Worm (Caenorhabditis elegans): Measurements from ENCODE around the gene T23G4.2.

DNA sequence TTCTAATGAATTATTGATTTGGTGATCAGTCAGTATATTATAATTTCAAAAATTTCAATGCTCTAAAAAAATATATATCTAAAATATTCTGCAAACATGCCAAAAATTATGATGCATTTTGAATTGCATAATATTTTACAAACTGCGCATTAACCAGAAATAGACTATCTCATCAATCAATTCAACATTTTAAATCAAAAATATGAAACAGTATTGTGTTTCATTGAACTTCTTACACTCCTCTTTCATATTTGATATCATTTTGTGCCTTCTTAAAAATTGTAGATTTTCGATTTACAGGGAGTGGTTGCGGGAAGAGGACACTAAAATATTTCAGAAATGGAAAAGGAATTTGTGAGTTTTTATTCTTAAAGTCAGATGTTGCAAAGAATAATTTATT, 37.3 kb upstream of the T23G4.2 start, which contains the start of gene ent-4:
- TF ChIP-seq rnt-1 (tag; optimal IDR thresholded peaks at IDR 0.05): no peak
- TF ChIP-seq efl-1 (optimal IDR thresholded peaks at IDR 0.05): no peak
- no peak for TF ChIP-seq efl-1 (GFP tag; optimal IDR thresholded peaks at IDR 0.05 in 1 of 2)
- TF ChIP-seq C04F5.9 (tag; optimal IDR thresholded peaks at IDR 0.05): no peak
- TF ChIP-seq lir-3 (tag; optimal IDR thresholded peaks at IDR 0.05; ENCODE audit: poor library complexity): no peak
- TF ChIP-seq nhr-237 (tag; optimal IDR thresholded peaks at IDR 0.05): no peak
- TF ChIP-seq unc-130 (tag; optimal IDR thresholded peaks at IDR 0.05): no peak
- no peak for TF ChIP-seq ceh-82 (tag; optimal IDR thresholded peaks at IDR 0.05)
- TF ChIP-seq elt-3 (tag; optimal IDR thresholded peaks at IDR 0.05): no peak
- no peak for TF ChIP-seq ama-1 (optimal IDR thresholded peaks at IDR 0.05)
- TF ChIP-seq mef-2 (tag; optimal IDR thresholded peaks at IDR 0.05): no peak
- no peak for TF ChIP-seq fkh-10 (GFP tag; optimal IDR thresholded peaks at IDR 0.05)

All from whole organism, L1 larva.